Fruit fly (Drosophila melanogaster) whole organism, adult: ENCODE results near the gene Actn.

Source experiments
- CG11617 ChIP-seq: fragments of 200-800 bp; sonication (Bioruptor generic); optimal IDR thresholded peaks from 2 replicates; lab custom pipeline; 2017; ENCODE audit warnings: mild to moderate bottlenecking, missing biosample characterization, missing genetic modification reagents, missing genetic modification characterization
- CG12768 ChIP-seq: fragments of 200-800 bp; sonication (Bioruptor generic); optimal IDR thresholded peaks from 2 replicates; lab custom pipeline; 2017; ENCODE audit warnings: missing biosample characterization, missing genetic modification characterization, mild to moderate bottlenecking, moderate library complexity, missing genetic modification reagents
- CG14711 ChIP-seq: fragments of 200-800 bp; sonication (Bioruptor generic); optimal IDR thresholded peaks from 2 replicates; lab custom pipeline; 2018; ENCODE audit warnings: missing biosample characterization, mild to moderate bottlenecking, missing genetic modification characterization, moderate library complexity
- CG1620 ChIP-seq: fragments of 200-800 bp; sonication (Bioruptor generic); optimal IDR thresholded peaks from 2 replicates; lab custom pipeline; 2016; ENCODE audit warnings: missing biosample characterization, missing genetic modification characterization
- CG33017 ChIP-seq: fragments of 200-800 bp; sonication (Bioruptor generic); optimal IDR thresholded peaks from 2 replicates; lab custom pipeline; 2018; ENCODE audit warnings: missing biosample characterization, mild to moderate bottlenecking, missing genetic modification characterization, moderate library complexity
- CG5204 ChIP-seq: fragments of 200-800 bp; sonication (Bioruptor generic); optimal IDR thresholded peaks from 2 replicates; lab custom pipeline; 2016; ENCODE audit warnings: missing biosample characterization, missing genetic modification characterization
- CG7045 ChIP-seq: fragments of 200-800 bp; sonication (Bioruptor generic); optimal IDR thresholded peaks from 2 replicates; lab custom pipeline; 2017; ENCODE audit warnings: missing biosample characterization, mild to moderate bottlenecking, missing genetic modification characterization
- CG7101 ChIP-seq: fragments of 200-800 bp; sonication (Bioruptor generic); optimal IDR thresholded peaks from 2 replicates; lab custom pipeline; 2018; ENCODE audit warnings: missing biosample characterization, mild to moderate bottlenecking, missing genetic modification characterization, moderate library complexity
- Clk ChIP-seq: fragments of 200-800 bp; sonication (Bioruptor generic); optimal IDR thresholded peaks from 2 replicates; lab custom pipeline; 2017; ENCODE audit warnings: missing biosample characterization, missing genetic modification characterization
- Crg-1 ChIP-seq: fragments of 200-800 bp; sonication (Bioruptor generic); optimal IDR thresholded peaks from 2 replicates; lab custom pipeline; 2016; ENCODE audit warnings: missing biosample characterization, missing genetic modification characterization
- Hr96 ChIP-seq: fragments of 200-800 bp; sonication (Bioruptor generic); optimal IDR thresholded peaks from 2 replicates; lab custom pipeline; 2016; ENCODE audit warnings: missing biosample characterization, missing genetic modification characterization
- Mnt ChIP-seq: fragments of 200-800 bp; sonication (Bioruptor generic); optimal IDR thresholded peaks from 2 replicates; lab custom pipeline; 2016; ENCODE audit warnings: missing biosample characterization, mild to moderate bottlenecking, missing genetic modification characterization
- bab1 ChIP-seq: fragments of 200-800 bp; sonication (Bioruptor generic); optimal IDR thresholded peaks from 3 replicates; lab custom pipeline; 2019; ENCODE audit warnings: missing biosample characterization, mild to moderate bottlenecking, missing genetic modification characterization, moderate library complexity
- cic ChIP-seq: fragments of 200-800 bp; sonication (Bioruptor generic); optimal IDR thresholded peaks from 2 replicates; lab custom pipeline; 2017; ENCODE audit warnings: missing biosample characterization, mild to moderate bottlenecking, missing genetic modification characterization, moderate library complexity
- cnc ChIP-seq, 2 experiments: fragments of >200 bp; optimal IDR thresholded peaks; 2 replicates each; lab custom pipeline; 2017
- kay ChIP-seq: fragments of 200-800 bp; sonication (Bioruptor generic); peaks from one replicate; lab custom pipeline; 2016; ENCODE audit warnings: missing biosample characterization, missing genetic modification characterization, borderline replicate concordance
- ovo ChIP-seq: fragments of 200-800 bp; sonication (Bioruptor generic); optimal IDR thresholded peaks from 2 replicates; lab custom pipeline; 2016; ENCODE audit warnings: missing biosample characterization, missing genetic modification characterization
- pad ChIP-seq: fragments of 200-800 bp; sonication (Bioruptor generic); optimal IDR thresholded peaks from 3 replicates; lab custom pipeline; 2017; ENCODE audit warnings: missing biosample characterization, missing genetic modification characterization, mild to moderate bottlenecking, moderate library complexity, missing genetic modification reagents
- tj ChIP-seq: fragments of 200-800 bp; sonication (Bioruptor generic); optimal IDR thresholded peaks from 3 replicates; lab custom pipeline; 2017; ENCODE audit warnings: missing biosample characterization, mild to moderate bottlenecking, missing genetic modification characterization, moderate library complexity
- toe ChIP-seq: fragments of 200-800 bp; sonication (Bioruptor generic); optimal IDR thresholded peaks from 2 replicates; lab custom pipeline; 2016; ENCODE audit warnings: missing biosample characterization, missing genetic modification characterization

The Actn gene

DNA sequence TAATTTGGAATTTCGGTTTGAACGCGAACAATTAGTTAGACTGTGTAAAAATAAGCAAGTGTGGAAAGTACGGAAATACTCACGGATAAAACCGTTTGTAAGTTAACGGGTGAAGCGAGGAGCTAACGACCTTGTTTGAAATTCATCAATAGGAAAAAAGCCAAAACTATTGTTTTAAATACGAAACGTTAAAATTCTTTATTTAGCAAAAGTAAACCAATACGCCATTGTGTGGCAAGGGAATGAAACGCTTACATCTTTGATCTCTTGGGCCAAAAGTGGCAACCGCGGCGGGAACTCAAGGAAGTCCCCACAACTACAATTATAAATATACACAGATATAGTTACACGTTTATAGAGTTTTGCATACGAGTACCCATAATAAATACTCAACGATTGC lies 24.1 kb upstream of the Actn start, which contains the start of gene CG14054:
Gene CG14054 (minus strand): TSS at position 101 of the 400 bp plus-strand sequence.
- TF ChIP-seq CG5204 (GFP tag; lab: Kevin White, UChicago) (no peak), Clk (GFP tag; lab: Kevin White, UChicago) (no peak), CG14711 (tag; lab: Kevin White, UChicago) (no peak), CG7045 (GFP tag; lab: Kevin White, UChicago) (no peak), pad (GFP tag; lab: Kevin White, UChicago) (no peak), Mnt (GFP tag; lab: Kevin White, UChicago) (no peak), ovo (GFP tag; lab: Kevin White, UChicago) (no peak), Crg-1 (GFP tag; lab: Kevin White, UChicago) (no peak), toe (GFP tag; lab: Kevin White, UChicago) (no peak), kay (GFP tag; lab: Kevin White, UChicago) (no peak), CG11617 (GFP tag; lab: Kevin White, UChicago) (no peak), cnc (optimal IDR thresholded peaks at IDR 0.05; lab: Kevin White, UChicago) (no peak), CG12768 (GFP tag; lab: Kevin White, UChicago) (no peak), CG33017 (no peak), cic (GFP tag; lab: Kevin White, UChicago) (no peak), bab1 (GFP tag; lab: Kevin White, UChicago) (no peak)

DNA sequence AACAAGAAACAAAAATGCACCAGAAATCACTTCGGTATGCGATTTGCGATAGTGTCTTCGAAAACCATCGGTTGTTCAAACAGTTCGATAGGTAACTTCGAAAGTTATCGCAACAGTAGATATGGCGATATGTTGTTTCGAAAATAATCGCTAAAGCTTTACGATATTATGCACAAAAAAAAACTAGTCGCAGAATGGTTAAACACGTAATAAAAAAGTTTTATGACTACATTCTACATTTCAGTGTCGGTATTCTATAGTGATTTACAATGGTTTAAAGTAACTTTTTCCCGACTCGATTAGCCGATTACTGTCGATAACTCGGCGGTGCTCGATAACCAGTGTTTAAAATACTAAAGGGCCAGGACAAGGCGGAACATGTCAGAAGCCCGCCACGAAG lies 23.0 kb upstream of the Actn start, which contains the start of gene CG4281:
Gene CG4281 (minus strand): TSS at position 70 of the 400 bp plus-strand sequence.
- TF ChIP-seq CG33017: no peak
- TF ChIP-seq kay (GFP tag; lab: Kevin White, UChicago): no peak
- TF ChIP-seq Hr96 (GFP tag; lab: Kevin White, UChicago): no peak
- no peak for TF ChIP-seq toe (GFP tag; lab: Kevin White, UChicago)
- TF ChIP-seq Clk (GFP tag; lab: Kevin White, UChicago): no peak
- peak; percentile 40 for TF ChIP-seq CG14711 (tag; lab: Kevin White, UChicago)
- TF ChIP-seq CG12768 (GFP tag; lab: Kevin White, UChicago): no peak
- TF ChIP-seq CG11617 (GFP tag; lab: Kevin White, UChicago): peak; percentile 23
- peak; percentile 24 for TF ChIP-seq tj (GFP tag; lab: Kevin White, UChicago)
- peak; percentile 37 for TF ChIP-seq Mnt (GFP tag; lab: Kevin White, UChicago)
- no peak for TF ChIP-seq CG1620
- no peak for TF ChIP-seq cnc (optimal IDR thresholded peaks at IDR 0.05; lab: Kevin White, UChicago)
- no peak for TF ChIP-seq CG7045 (GFP tag; lab: Kevin White, UChicago)
- TF ChIP-seq Crg-1 (GFP tag; lab: Kevin White, UChicago): peak; percentile 17
- TF ChIP-seq ovo (GFP tag; lab: Kevin White, UChicago): no peak
- TF ChIP-seq pad (GFP tag; lab: Kevin White, UChicago): no peak
- no peak for TF ChIP-seq CG5204 (GFP tag; lab: Kevin White, UChicago)
- TF ChIP-seq CG7101 (tag; lab: Kevin White, UChicago): peak; percentile 13
- peak; percentile 70 for TF ChIP-seq bab1 (GFP tag; lab: Kevin White, UChicago)
- no peak for TF ChIP-seq cic (GFP tag; lab: Kevin White, UChicago)

DNA sequence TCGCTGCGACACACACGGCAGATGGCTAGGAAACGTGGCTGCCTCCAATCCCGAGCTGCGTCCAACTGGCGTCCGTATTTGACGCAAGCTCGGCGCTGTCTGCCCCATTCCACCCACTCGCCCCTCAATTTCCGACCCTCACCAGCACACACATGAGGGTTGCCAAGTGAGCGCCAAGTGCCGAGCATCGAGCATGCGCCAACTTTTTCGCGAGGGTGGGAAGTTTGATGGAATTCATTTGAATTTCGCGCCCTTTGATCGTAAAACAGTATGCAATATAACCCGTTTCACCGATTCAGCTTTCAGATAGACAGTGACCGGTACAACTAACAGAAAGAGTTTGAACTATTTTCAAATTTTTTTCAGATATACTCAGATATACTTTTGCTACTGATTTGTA lies 19.7 kb upstream of the Actn start, which contains the start of gene Sik2:
Gene Sik2 (minus strand): TSS at position 67 of the 400 bp plus-strand sequence.
- TF ChIP-seq bab1 (GFP tag; lab: Kevin White, UChicago): no peak
- TF ChIP-seq kay (GFP tag; lab: Kevin White, UChicago): no peak
- no peak for TF ChIP-seq ovo (GFP tag; lab: Kevin White, UChicago)
- peak; percentile 62 for TF ChIP-seq CG14711 (tag; lab: Kevin White, UChicago)
- TF ChIP-seq CG7101 (tag; lab: Kevin White, UChicago): no peak
- TF ChIP-seq tj (GFP tag; lab: Kevin White, UChicago): no peak

DNA sequence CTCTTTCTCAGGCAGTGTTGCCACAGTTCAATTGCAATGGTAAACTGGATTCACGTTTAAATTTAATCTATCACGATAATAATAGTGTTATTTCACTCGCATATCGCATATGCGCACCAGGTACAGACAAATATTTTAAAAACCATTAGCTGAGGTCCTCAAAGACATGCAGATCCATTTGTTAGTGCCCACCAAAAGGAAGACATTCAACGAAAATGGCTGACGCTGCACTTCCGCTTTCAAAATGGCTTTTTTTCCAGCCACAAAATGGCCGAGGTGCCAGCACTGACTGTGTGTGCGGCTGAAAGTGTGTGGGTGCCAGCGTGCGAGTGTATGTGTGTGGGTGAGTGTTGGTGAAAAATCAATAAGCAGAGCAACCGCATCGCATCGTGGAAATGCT lies 19.0 kb upstream of the Actn start:
- TF ChIP-seq ovo (GFP tag; lab: Kevin White, UChicago) (no peak), CG12768 (GFP tag; lab: Kevin White, UChicago) (peak; percentile 63), CG33017 (no peak), CG5204 (GFP tag; lab: Kevin White, UChicago) (peak; percentile 60), Mnt (GFP tag; lab: Kevin White, UChicago) (peak; percentile 36), Crg-1 (GFP tag; lab: Kevin White, UChicago) (peak; percentile 7), CG7045 (GFP tag; lab: Kevin White, UChicago) (peak; percentile 57), cic (GFP tag; lab: Kevin White, UChicago) (no peak), CG1620 (no peak), Clk (GFP tag; lab: Kevin White, UChicago) (no peak), kay (GFP tag; lab: Kevin White, UChicago) (no peak), Hr96 (GFP tag; lab: Kevin White, UChicago) (no peak), pad (GFP tag; lab: Kevin White, UChicago) (peak; percentile 44), CG14711 (tag; lab: Kevin White, UChicago) (peak; percentile 66), cnc (optimal IDR thresholded peaks at IDR 0.05; lab: Kevin White, UChicago) (no peak), bab1 (GFP tag; lab: Kevin White, UChicago) (peak; percentile 19), tj (GFP tag; lab: Kevin White, UChicago) (peak; percentile 87), CG7101 (tag; lab: Kevin White, UChicago) (peak; percentile 63), toe (GFP tag; lab: Kevin White, UChicago) (no peak), CG11617 (GFP tag; lab: Kevin White, UChicago) (peak; percentile 60)

DNA sequence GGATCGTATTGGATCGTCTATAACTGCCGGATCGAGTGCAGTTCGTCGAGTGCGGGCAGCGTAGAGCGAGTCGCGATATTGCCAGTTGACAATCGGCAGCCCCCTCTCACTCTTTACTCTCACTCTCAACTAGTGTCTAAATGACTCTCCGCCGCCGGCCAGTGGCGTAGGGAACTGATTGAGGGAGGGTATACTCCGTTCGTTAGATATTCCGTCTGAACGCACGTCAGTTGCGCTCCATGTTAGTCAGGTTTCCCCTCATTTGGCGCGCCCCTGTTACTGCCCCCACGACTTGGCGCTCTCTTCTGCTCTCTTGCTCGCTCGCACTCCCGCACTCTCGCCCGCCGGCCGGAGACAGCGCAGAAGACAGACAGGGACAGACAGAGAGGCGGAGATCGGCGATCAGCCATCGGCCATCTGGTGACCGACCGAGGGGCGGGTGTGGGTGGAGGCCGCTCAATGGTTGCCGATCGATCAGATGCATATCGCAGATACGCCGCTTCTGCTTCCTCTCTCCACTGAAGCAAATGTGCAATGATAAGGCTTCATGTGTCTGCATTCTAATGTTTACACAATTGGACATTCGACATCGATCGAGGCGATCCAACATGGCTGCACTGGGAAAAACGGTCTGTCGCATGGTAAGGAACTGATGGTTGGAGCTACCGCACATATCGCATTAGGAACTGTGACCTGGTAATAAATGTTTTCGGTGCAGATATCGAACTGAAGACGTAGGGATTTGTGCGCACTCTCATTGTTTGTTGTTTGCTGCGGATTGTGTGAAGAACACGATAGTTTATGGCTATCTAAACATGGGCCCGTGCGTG lies 8.2 kb upstream of the Actn start, which contains the start of gene moody:
Gene moody (minus strand): TSS at position 51 of the 830 bp plus-strand sequence.
- TF ChIP-seq CG11617 (GFP tag; lab: Kevin White, UChicago): peak; percentile 97
- TF ChIP-seq Crg-1 (GFP tag; lab: Kevin White, UChicago): peak; percentile 98
- peak; percentile 99 for TF ChIP-seq bab1 (GFP tag; lab: Kevin White, UChicago)
- peak; percentile 98 for TF ChIP-seq CG7101 (tag; lab: Kevin White, UChicago)
- peak; percentile 94 for TF ChIP-seq ovo (GFP tag; lab: Kevin White, UChicago)
- TF ChIP-seq cnc (optimal IDR thresholded peaks at IDR 0.05; lab: Kevin White, UChicago): no peak
- peak; percentile 93 for TF ChIP-seq CG14711 (tag; lab: Kevin White, UChicago)
- peak; percentile 93 for TF ChIP-seq toe (GFP tag; lab: Kevin White, UChicago)
- peak; percentile 99 for TF ChIP-seq Hr96 (GFP tag; lab: Kevin White, UChicago)
- peak; percentile 97 for TF ChIP-seq CG12768 (GFP tag; lab: Kevin White, UChicago)
- TF ChIP-seq CG7045 (GFP tag; lab: Kevin White, UChicago): peak; percentile 93
- peak; percentile 99 for TF ChIP-seq CG1620
- peak; percentile 94 for TF ChIP-seq Clk (GFP tag; lab: Kevin White, UChicago)
- TF ChIP-seq cic (GFP tag; lab: Kevin White, UChicago): peak; percentile 92
- TF ChIP-seq Mnt (GFP tag; lab: Kevin White, UChicago): peak; percentile 96
- TF ChIP-seq tj (GFP tag; lab: Kevin White, UChicago): peak; percentile 92
- TF ChIP-seq kay (GFP tag; lab: Kevin White, UChicago): no peak
- TF ChIP-seq pad (GFP tag; lab: Kevin White, UChicago): peak; percentile 97
- TF ChIP-seq CG5204 (GFP tag; lab: Kevin White, UChicago): peak; percentile 96
- TF ChIP-seq CG33017: peak; percentile 95
